Worm (Caenorhabditis elegans) whole organism, mixed stage, embryonic: ENCODE data around the gene acaa-2.
A peak's percentile ranks its signal among the peaks of the same experiment; 100 is the strongest.

Experiments
- M03D4.4 ChIP-seq: sonication (generic microtip); optimal IDR thresholded peaks from 2 replicates; lab custom pipeline; 2017; ENCODE audit warnings: mild to moderate bottlenecking, missing genetic modification characterization, missing compliant biosample characterization
- bed-3 ChIP-seq: fragments of 200-800 bp; sonication (Bioruptor generic); optimal IDR thresholded peaks from 3 replicates; lab custom pipeline; 2018; ENCODE audit warnings: mild to moderate bottlenecking, missing genetic modification characterization, moderate library complexity, missing compliant biosample characterization
- blmp-1 ChIP-seq: fragments of 150-350 bp; optimal IDR thresholded peaks from 2 replicates; lab custom pipeline; 2014; ENCODE audit warnings: missing biosample characterization, missing genetic modification characterization
- ceh-39 ChIP-seq: fragments of 150-350 bp; optimal IDR thresholded peaks from 2 replicates; lab custom pipeline; 2014; ENCODE audit warnings: missing biosample characterization, missing genetic modification characterization
- ceh-83 ChIP-seq: fragments of 200-800 bp; sonication (Bioruptor generic); optimal IDR thresholded peaks from 2 replicates; lab custom pipeline; 2018; ENCODE audit warnings: mild to moderate bottlenecking, missing genetic modification characterization, missing compliant biosample characterization
- ces-1 ChIP-seq: fragments of 150-350 bp; optimal IDR thresholded peaks from 2 replicates; lab custom pipeline; 2014; ENCODE audit warnings: missing biosample characterization, missing genetic modification reagents, missing genetic modification characterization
- elt-1 ChIP-seq: sonication (generic microtip); optimal IDR thresholded peaks from 2 replicates; lab custom pipeline; 2017; ENCODE audit warnings: missing genetic modification characterization, mild to moderate bottlenecking, missing compliant biosample characterization, antibody characterized with exemption, moderate library complexity, borderline replicate concordance; ENCODE audit not compliant: insufficient read depth
- flh-1 ChIP-seq: fragments of 200-800 bp; sonication (Bioruptor generic); optimal IDR thresholded peaks from 2 replicates; lab custom pipeline; 2018; ENCODE audit warnings: mild to moderate bottlenecking, missing genetic modification characterization, moderate library complexity, missing compliant biosample characterization
- hlh-1 ChIP-seq: fragments of 150-350 bp; optimal IDR thresholded peaks from 2 replicates; lab custom pipeline; 2014; ENCODE audit warnings: missing biosample characterization, missing genetic modification reagents, missing genetic modification characterization
- lin-13 ChIP-seq: fragments of 150-350 bp; optimal IDR thresholded peaks from 2 replicates; lab custom pipeline; 2014; ENCODE audit warnings: missing biosample characterization, missing genetic modification characterization
- lin-32 ChIP-seq: fragments of 200-800 bp; sonication (Bioruptor generic); optimal IDR thresholded peaks from 2 replicates; lab custom pipeline; 2018; ENCODE audit warnings: mild to moderate bottlenecking, missing genetic modification characterization, missing compliant biosample characterization
- lsy-2 ChIP-seq: fragments of 150-350 bp; optimal IDR thresholded peaks from 2 replicates; lab custom pipeline; 2014; ENCODE audit warnings: missing biosample characterization, missing genetic modification characterization
- mep-1 ChIP-seq: fragments of 150-350 bp; optimal IDR thresholded peaks from 2 replicates; lab custom pipeline; 2017; ENCODE audit warnings: missing biosample characterization, missing genetic modification reagents, missing genetic modification characterization, inconsistent platforms
- mls-2 ChIP-seq: sonication (generic microtip); optimal IDR thresholded peaks from 2 replicates; lab custom pipeline; 2016; ENCODE audit warnings: mild to moderate bottlenecking, missing genetic modification characterization, moderate library complexity, missing compliant biosample characterization
- nhr-12 ChIP-seq: fragments of 150-350 bp; optimal IDR thresholded peaks from 2 replicates; lab custom pipeline; 2014; ENCODE audit warnings: missing biosample characterization, missing genetic modification characterization
- nhr-2 ChIP-seq: fragments of 150-350 bp; optimal IDR thresholded peaks from 2 replicates; lab custom pipeline; 2014; ENCODE audit warnings: missing biosample characterization, missing genetic modification characterization
- nhr-237 ChIP-seq: fragments of 150-350 bp; optimal IDR thresholded peaks from 2 replicates; lab custom pipeline; 2014; ENCODE audit warnings: missing biosample characterization, missing genetic modification characterization
- nhr-28 ChIP-seq: fragments of 150-350 bp; optimal IDR thresholded peaks from 2 replicates; lab custom pipeline; 2014; ENCODE audit warnings: missing biosample characterization, missing genetic modification characterization
- nhr-76 ChIP-seq: sonication (generic microtip); optimal IDR thresholded peaks from 2 replicates; lab custom pipeline; 2017; ENCODE audit warnings: missing biosample characterization, missing genetic modification characterization
- pha-4 ChIP-seq: fragments of 150-350 bp; optimal IDR thresholded peaks from 2 replicates; lab custom pipeline; 2018; ENCODE audit warnings: missing biosample characterization, missing genetic modification reagents, missing genetic modification characterization
- sem-2 ChIP-seq: fragments of 200-800 bp; sonication (Bioruptor generic); optimal IDR thresholded peaks from 2 replicates; lab custom pipeline; 2018; ENCODE audit warnings: mild to moderate bottlenecking, missing genetic modification characterization, missing compliant biosample characterization
- sptf-1 ChIP-seq: sonication (generic microtip); optimal IDR thresholded peaks from 2 replicates; lab custom pipeline; 2017; ENCODE audit warnings: mild to moderate bottlenecking, missing genetic modification characterization, moderate library complexity, missing compliant biosample characterization
- tbx-8 ChIP-seq: fragments of 200-800 bp; sonication (Bioruptor generic); optimal IDR thresholded peaks from 2 replicates; lab custom pipeline; 2018; ENCODE audit warnings: mild to moderate bottlenecking, missing genetic modification characterization, moderate library complexity, missing compliant biosample characterization
- unc-39 ChIP-seq: fragments of 150-350 bp; optimal IDR thresholded peaks from 2 replicates; lab custom pipeline; 2014; ENCODE audit warnings: missing biosample characterization, missing genetic modification characterization
- unc-62 ChIP-seq: fragments of 150-350 bp; optimal IDR thresholded peaks from 2 replicates; lab custom pipeline; 2014; ENCODE audit warnings: missing biosample characterization, missing genetic modification reagents, missing genetic modification characterization

acaa-2 gene

ce11 chrIII:13344538-13345136 is at the start of gene acaa-2:
Gene acaa-2, plus strand, starts transcription at chrIII:13344937.
- no peak for TF ChIP-seq pha-4
- no peak for TF ChIP-seq nhr-12 (tag; lab: Kevin White, UChicago)
- no peak for TF ChIP-seq lsy-2 (tag; lab: Kevin White, UChicago)
- no peak for TF ChIP-seq blmp-1 (tag; lab: Kevin White, UChicago)
- no peak for TF ChIP-seq sptf-1
- TF ChIP-seq ces-1 (GFP tag; lab: Kevin White, UChicago), result no peak
- peak; percentile 16 for TF ChIP-seq nhr-28 (tag; lab: Kevin White, UChicago)
- no peak for TF ChIP-seq unc-39 (tag; lab: Kevin White, UChicago)
- no peak for TF ChIP-seq nhr-2 (tag; lab: Kevin White, UChicago)
- TF ChIP-seq mls-2 (tag; lab: Kevin White, UChicago), result no peak
- TF ChIP-seq nhr-237, result peak; percentile 5
- TF ChIP-seq bed-3 (GFP tag; lab: Kevin White, UChicago), result no peak
- TF ChIP-seq tbx-8 (GFP tag; lab: Kevin White, UChicago), result no peak

ce11 chrIII:13296289-13296874 is 48.4 kb upstream of the acaa-2 start, which contains the start of gene npp-18:
Gene npp-18, plus strand, starts transcription at chrIII:13296853.
- peak; percentile 13 for TF ChIP-seq pha-4
- TF ChIP-seq lsy-2 (tag; lab: Kevin White, UChicago), result peak; percentile 49
- peak; percentile 60 for TF ChIP-seq ces-1 (GFP tag; lab: Kevin White, UChicago)
- TF ChIP-seq mep-1, result peak; percentile 16
- peak; percentile 16 for TF ChIP-seq lin-13 (tag; lab: Kevin White, UChicago)

DNA sequence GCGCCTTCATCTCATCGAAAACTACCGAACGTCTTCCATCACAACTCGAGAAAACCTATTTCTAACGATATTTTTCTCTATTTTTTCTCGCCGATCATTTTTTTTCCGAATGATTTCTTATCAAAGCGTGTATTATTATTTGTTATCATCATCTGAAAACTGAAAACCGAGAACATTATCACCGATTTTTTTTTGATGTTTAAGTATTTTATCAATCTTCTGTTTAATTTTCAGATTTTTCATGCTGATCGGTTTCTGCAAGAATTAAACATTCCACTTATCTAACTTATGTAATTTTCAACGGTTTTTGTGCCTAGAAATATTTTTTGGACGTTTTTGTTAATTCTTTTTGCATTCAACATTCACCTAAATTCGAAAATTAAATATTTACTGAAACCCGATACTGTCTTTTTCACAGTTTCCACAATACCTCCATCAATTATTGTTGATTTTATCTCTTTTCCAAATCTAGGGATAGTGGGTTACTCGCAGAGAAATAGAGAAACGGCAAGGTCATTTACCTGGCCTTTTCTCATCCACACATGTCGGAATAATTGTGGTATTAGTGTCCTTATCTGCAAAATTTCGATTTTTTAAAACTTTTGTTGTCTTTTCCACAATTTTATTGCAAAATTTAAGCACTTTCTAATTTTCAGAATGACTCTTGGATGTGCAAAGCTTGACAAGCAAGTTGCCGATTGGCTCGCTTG is 45.9 kb upstream of the acaa-2 start, which contains the start of gene pgm-2:
Gene pgm-2 (plus strand): TSS at position 657 of the 710 bp plus-strand sequence.
- no peak for TF ChIP-seq lin-32 (GFP tag; lab: Kevin White, UChicago)
- TF ChIP-seq mls-2 (tag; lab: Kevin White, UChicago), result no peak
- no peak for TF ChIP-seq sptf-1
- peak; percentile 82 for TF ChIP-seq elt-1
- TF ChIP-seq nhr-2 (tag; lab: Kevin White, UChicago), result peak; percentile 35

DNA sequence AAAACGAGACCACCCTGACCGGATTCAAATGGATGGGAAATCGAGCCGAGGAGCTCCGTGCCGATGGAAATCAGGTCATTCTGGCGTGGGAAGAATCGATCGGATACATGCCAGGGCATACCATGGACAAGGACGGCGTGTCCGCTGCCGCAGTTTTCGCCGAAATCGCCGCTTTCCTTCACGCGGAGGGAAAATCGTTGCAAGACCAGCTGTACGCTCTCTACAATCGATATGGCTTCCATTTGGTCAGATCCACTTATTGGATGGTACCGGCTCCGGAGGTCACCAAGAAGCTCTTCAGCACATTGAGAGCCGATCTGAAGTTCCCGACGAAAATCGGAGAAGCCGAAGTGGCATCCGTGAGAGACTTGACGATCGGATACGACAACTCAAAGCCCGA is 42.8 kb upstream of the acaa-2 start:
- no peak for TF ChIP-seq lin-32 (GFP tag; lab: Kevin White, UChicago)
- TF ChIP-seq elt-1, result no peak
- TF ChIP-seq nhr-237, result no peak
- TF ChIP-seq nhr-76, result no peak
- TF ChIP-seq unc-39 (tag; lab: Kevin White, UChicago), result no peak
- no peak for TF ChIP-seq unc-62 (GFP tag; lab: Kevin White, UChicago)
- TF ChIP-seq lin-13 (tag; lab: Kevin White, UChicago), result no peak
- TF ChIP-seq sptf-1, result no peak
- no peak for TF ChIP-seq pha-4
- TF ChIP-seq bed-3 (GFP tag; lab: Kevin White, UChicago), result no peak
- no peak for TF ChIP-seq mls-2 (tag; lab: Kevin White, UChicago)
- TF ChIP-seq ceh-39 (tag; lab: Kevin White, UChicago), result no peak

- no peak for TF ChIP-seq ceh-83
- no peak for TF ChIP-seq blmp-1 (tag; lab: Kevin White, UChicago)
- no peak for TF ChIP-seq flh-1 (GFP tag; lab: Kevin White, UChicago)
Measured at ce11 chrIII:13302578-13302977, 42.2 kb upstream of the acaa-2 start.

ce11 chrIII:13305537-13305936 is 39.2 kb upstream of the acaa-2 start:
- TF ChIP-seq elt-1 (no peak), sem-2 (GFP tag; lab: Kevin White, UChicago) (no peak), bed-3 (GFP tag; lab: Kevin White, UChicago) (no peak), unc-39 (tag; lab: Kevin White, UChicago) (no peak)

- TF ChIP-seq ces-1 (GFP tag; lab: Kevin White, UChicago) (peak; percentile 86), sptf-1 (peak; percentile 38), M03D4.4 (tag; lab: Kevin White, UChicago) (peak; percentile 17), hlh-1 (tag; lab: Kevin White, UChicago) (no peak)
Measured at ce11 chrIII:13307107-13307506, 37.6 kb upstream of the acaa-2 start, which contains the start of the genes klp-19 and slc-36.1. Gene klp-19, minus strand, starts transcription at chrIII:13307259. Gene slc-36.1, plus strand, starts transcription at chrIII:13307502.
